Worm (Caenorhabditis elegans): ENCODE results near the gene gcy-19.

Gene gcy-19

ce11 chrII:3245836-3246235 lies 13.3 kb downstream of the gcy-19 start, which contains the start of gene C17F4.7 (continued):
- TF ChIP-seq nhr-237 (tag; optimal IDR thresholded peaks at IDR 0.05) (no peak), jun-1 (tag; optimal IDR thresholded peaks at IDR 0.05) (peak; percentile 12), nhr-102 (tag; optimal IDR thresholded peaks at IDR 0.05) (peak; percentile 41), tra-1 (GFP tag; IDR thresholded peaks at IDR 0.05) (peak; percentile 66; the same call in 1 of the 2 replicates), mes-2 (tag; optimal IDR thresholded peaks at IDR 0.05; ENCODE audit: poor library complexity, severe bottlenecking) (peak; percentile 14), lin-1 (GFP tag; IDR thresholded peaks at IDR 0.05) (peak; percentile 77; the same call in 1 of the 2 replicates), duxl-1 (tag; optimal IDR thresholded peaks at IDR 0.05; ENCODE audit: poor library complexity) (no peak), mxl-2 (GFP tag; conservative IDR thresholded peaks at IDR 0.05) (no peak; the same call in 1 of the 2 replicates), R02D3.7 (tag; optimal IDR thresholded peaks at IDR 0.05) (no peak), fkh-10 (GFP tag; optimal IDR thresholded peaks at IDR 0.05) (no peak), ceh-20 (GFP tag; IDR thresholded peaks at IDR 0.05) (no peak), ztf-7 (tag; optimal IDR thresholded peaks at IDR 0.05) (no peak), daf-16 (GFP tag; optimal IDR thresholded peaks at IDR 0.05) (no peak), daf-16 (tag; optimal IDR thresholded peaks at IDR 0.05) (peak; percentile 77), D1046.2 (GFP tag; IDR thresholded peaks at IDR 0.05) (no peak), zip-2 (tag; optimal IDR thresholded peaks at IDR 0.05) (no peak), hlh-30 (tag; optimal IDR thresholded peaks at IDR 0.05; ENCODE audit: insufficient read depth) (peak; percentile 2), dve-1 (tag; optimal IDR thresholded peaks at IDR 0.05; ENCODE audit: insufficient read depth) (peak; percentile 87), dmd-9 (GFP tag; IDR thresholded peaks at IDR 0.05) (no peak), F26F4.8 (GFP tag; conservative IDR thresholded peaks at IDR 0.05) (no peak), hlh-11 (tag; optimal IDR thresholded peaks at IDR 0.05) (peak; percentile 84), attf-4 (tag; optimal IDR thresholded peaks at IDR 0.05) (no peak), nhr-11 (tag; optimal IDR thresholded peaks at IDR 0.05) (no peak), dpl-1 (GFP tag; optimal IDR thresholded peaks at IDR 0.05) (no peak), F10B5.3 (tag; optimal IDR thresholded peaks at IDR 0.05) (no peak), Y105C5A.15 (GFP tag; IDR thresholded peaks at IDR 0.05) (no peak), set-16 (GFP tag; IDR thresholded peaks at IDR 0.05) (no peak), skn-1 (tag; optimal IDR thresholded peaks at IDR 0.05) (no peak), mdl-1 (tag; optimal IDR thresholded peaks at IDR 0.05) (no peak), unc-62 (GFP tag; optimal IDR thresholded peaks at IDR 0.05 in 1 of 2) (peak in 1 of 2 experiments; percentile 80), unc-62 (tag; optimal IDR thresholded peaks at IDR 0.05) (no peak)

- no peak for TF ChIP-seq ama-1 (optimal IDR thresholded peaks at IDR 0.05)
- no peak for TF ChIP-seq unc-62 (GFP tag; optimal IDR thresholded peaks at IDR 0.05 in 1 of 2)
- no peak for TF ChIP-seq unc-62 (tag; optimal IDR thresholded peaks at IDR 0.05)
- TF ChIP-seq nhr-48 (tag; optimal IDR thresholded peaks at IDR 0.05), result no peak
- TF ChIP-seq aha-1 (tag), result no peak
- no peak for TF ChIP-seq Y105C5A.15 (GFP tag; IDR thresholded peaks at IDR 0.05)
- no peak for TF ChIP-seq F10B5.3 (tag; optimal IDR thresholded peaks at IDR 0.05)
- TF ChIP-seq nhr-76 (tag; optimal IDR thresholded peaks at IDR 0.05), result no peak
- no peak for TF ChIP-seq snpc-1.2 (GFP tag; IDR thresholded peaks at IDR 0.05)
- TF ChIP-seq ctbp-1 (GFP tag; IDR thresholded peaks at IDR 0.05), result no peak
- no peak for TF ChIP-seq madf-5 (GFP tag; IDR thresholded peaks at IDR 0.05)
- TF ChIP-seq cey-2 (tag; optimal IDR thresholded peaks at IDR 0.05; ENCODE audit: borderline replicate concordance, insufficient read depth), result no peak
- no peak for TF ChIP-seq lin-38 (GFP tag; IDR thresholded peaks at IDR 0.05)
- TF ChIP-seq ZK337.2 (GFP tag; IDR thresholded peaks at IDR 0.05), result no peak
- no peak for TF ChIP-seq ceh-82 (tag; optimal IDR thresholded peaks at IDR 0.05)
- TF ChIP-seq zfp-2 (tag; optimal IDR thresholded peaks at IDR 0.05), result no peak
- peak; percentile 48 for TF ChIP-seq nhr-28 (tag; optimal IDR thresholded peaks at IDR 0.05)
- no peak for TF ChIP-seq mxl-3 (GFP tag; optimal IDR thresholded peaks at IDR 0.05)
- no peak for TF ChIP-seq lin-13 (GFP tag; optimal IDR thresholded peaks at IDR 0.05)
- no peak for TF ChIP-seq mxl-2 (GFP tag; conservative IDR thresholded peaks at IDR 0.05)
- no peak for TF ChIP-seq sdz-12 (GFP tag; optimal IDR thresholded peaks at IDR 0.05)
- TF ChIP-seq zip-2 (tag; optimal IDR thresholded peaks at IDR 0.05), result no peak
- TF ChIP-seq spr-3 (GFP tag; optimal IDR thresholded peaks at IDR 0.05), result no peak
- TF ChIP-seq dmd-9 (GFP tag; IDR thresholded peaks at IDR 0.05), result no peak
- no peak for TF ChIP-seq T26A8.4 (GFP tag; IDR thresholded peaks at IDR 0.05)
- 0 out of 2 replicates have a peak, but pooled peaks have one; percentile 24 for TF ChIP-seq saeg-2 (GFP tag; IDR thresholded peaks at IDR 0.05)
- TF ChIP-seq rbr-2 (tag; optimal IDR thresholded peaks at IDR 0.05), result no peak
- no peak for TF ChIP-seq ceh-20 (GFP tag; IDR thresholded peaks at IDR 0.05)
- TF ChIP-seq nhr-41 (GFP tag; IDR thresholded peaks at IDR 0.05), result no peak
These were observed 14.4 kb downstream of the gcy-19 start for ce11 chrII:3244758-3245157.
